Worm (Caenorhabditis elegans): ENCODE data around the gene srz-103.

Gene srz-103

ce11 chrV:16640366-16640765 lies 38.8 kb downstream of the srz-103 start:
- TF ChIP-seq tbx-8 (GFP tag; optimal IDR thresholded peaks at IDR 0.05) (no peak), elt-3 (tag; optimal IDR thresholded peaks at IDR 0.05) (no peak), nhr-2 (tag; optimal IDR thresholded peaks at IDR 0.05) (no peak), lin-32 (GFP tag; optimal IDR thresholded peaks at IDR 0.05) (no peak), sptf-1 (tag; optimal IDR thresholded peaks at IDR 0.05) (no peak), mls-2 (tag; optimal IDR thresholded peaks at IDR 0.05) (no peak)

DNA sequence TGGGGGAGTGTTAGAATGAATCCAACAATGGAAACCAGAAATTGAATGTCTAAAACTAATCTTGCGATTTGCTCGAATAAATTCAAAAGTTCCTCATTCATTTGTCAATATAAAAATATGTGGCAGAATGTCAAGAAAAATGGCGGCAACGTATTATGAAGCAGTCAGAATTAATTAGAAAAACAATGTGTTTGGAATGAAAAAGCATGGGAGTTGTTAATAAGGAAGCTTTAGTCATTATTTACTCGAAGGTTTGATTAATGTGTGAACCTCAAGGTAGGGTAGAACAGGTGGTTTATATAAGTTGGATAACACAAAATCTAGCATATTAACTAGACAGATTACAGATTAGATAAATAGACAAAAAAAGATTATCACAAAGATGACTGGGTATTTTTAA lies 40.9 kb downstream of the srz-103 start, which contains the start of gene srw-76:
Gene srw-76 (minus strand): TSS at position 101 of the 400 bp plus-strand sequence.
- TF ChIP-seq bed-3 (GFP tag; optimal IDR thresholded peaks at IDR 0.05) (no peak), ces-1 (GFP tag; optimal IDR thresholded peaks at IDR 0.05) (no peak), mls-2 (tag; optimal IDR thresholded peaks at IDR 0.05) (no peak), tbx-8 (GFP tag; optimal IDR thresholded peaks at IDR 0.05) (no peak), unc-39 (tag; optimal IDR thresholded peaks at IDR 0.05) (no peak), blmp-1 (tag; optimal IDR thresholded peaks at IDR 0.05) (no peak), unc-62 (GFP tag; optimal IDR thresholded peaks at IDR 0.05) (no peak), zip-8 (tag; optimal IDR thresholded peaks at IDR 0.05) (no peak), nhr-76 (tag; optimal IDR thresholded peaks at IDR 0.05) (no peak), nhr-12 (tag; optimal IDR thresholded peaks at IDR 0.05) (no peak), snpc-4 (tag; optimal IDR thresholded peaks at IDR 0.05) (no peak), lsy-2 (tag; optimal IDR thresholded peaks at IDR 0.05) (no peak), flh-1 (GFP tag; optimal IDR thresholded peaks at IDR 0.05) (no peak), ceh-83 (GFP tag; optimal IDR thresholded peaks at IDR 0.05) (no peak), hlh-1 (tag; optimal IDR thresholded peaks at IDR 0.05) (no peak), elt-1 (tag; optimal IDR thresholded peaks at IDR 0.05; ENCODE audit: borderline replicate concordance, insufficient read depth) (no peak), nhr-237 (tag; optimal IDR thresholded peaks at IDR 0.05) (no peak), cnd-1 (tag; optimal IDR thresholded peaks at IDR 0.05) (no peak), ham-2 (GFP tag; optimal IDR thresholded peaks at IDR 0.05) (no peak), drap-1 (GFP tag; optimal IDR thresholded peaks at IDR 0.05) (no peak)

DNA sequence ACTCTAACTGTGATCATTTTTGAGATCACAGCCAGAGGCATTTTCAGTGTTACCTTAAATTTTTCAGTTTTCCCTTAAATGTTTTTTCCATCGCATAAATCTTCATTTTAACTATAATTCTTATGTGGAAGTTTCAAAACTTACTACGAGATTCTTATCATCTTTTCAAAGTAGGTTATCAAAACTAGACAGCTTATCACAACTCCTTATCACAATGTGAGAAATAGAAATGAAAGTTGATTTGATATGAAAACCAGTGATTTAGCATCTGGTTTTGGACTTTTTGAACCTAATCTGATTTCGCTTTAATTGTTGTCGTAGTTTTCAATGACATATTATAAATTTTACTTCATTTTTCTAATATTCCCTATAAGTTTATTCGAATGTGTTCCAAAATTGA lies 43.2 kb downstream of the srz-103 start, which contains the start of gene mltn-11:
Gene mltn-11 (plus strand): TSS at position 276 of the 400 bp plus-strand sequence.
- TF ChIP-seq unc-62 (GFP tag; optimal IDR thresholded peaks at IDR 0.05) = no peak
- TF ChIP-seq elt-3 (tag; optimal IDR thresholded peaks at IDR 0.05) = no peak
- TF ChIP-seq sem-2 (GFP tag; optimal IDR thresholded peaks at IDR 0.05) = no peak
- no peak for TF ChIP-seq sptf-1 (tag; optimal IDR thresholded peaks at IDR 0.05)
- no peak for TF ChIP-seq blmp-1 (tag; optimal IDR thresholded peaks at IDR 0.05)
- no peak for TF ChIP-seq nhr-28 (tag; optimal IDR thresholded peaks at IDR 0.05)
- no peak for TF ChIP-seq drap-1 (GFP tag; optimal IDR thresholded peaks at IDR 0.05)
- no peak for TF ChIP-seq mep-1 (tag; optimal IDR thresholded peaks at IDR 0.05)
- TF ChIP-seq hlh-1 (tag; optimal IDR thresholded peaks at IDR 0.05) = no peak
- TF ChIP-seq nhr-76 (tag; optimal IDR thresholded peaks at IDR 0.05) = no peak
- no peak for TF ChIP-seq cnd-1 (tag; optimal IDR thresholded peaks at IDR 0.05)
- TF ChIP-seq tbx-8 (GFP tag; optimal IDR thresholded peaks at IDR 0.05) = no peak

ce11 chrV:16629600-16629999 lies 49.5 kb downstream of the srz-103 start, which contains the start of gene srd-21:
TSS of gene srd-21 (plus strand) at chrV:16629900.
- TF ChIP-seq bed-3 (GFP tag; optimal IDR thresholded peaks at IDR 0.05) = no peak
- TF ChIP-seq cnd-1 (tag; optimal IDR thresholded peaks at IDR 0.05) = no peak
- no peak for TF ChIP-seq zip-8 (tag; optimal IDR thresholded peaks at IDR 0.05)
- TF ChIP-seq nhr-2 (tag; optimal IDR thresholded peaks at IDR 0.05) = no peak
- no peak for TF ChIP-seq ceh-83 (GFP tag; optimal IDR thresholded peaks at IDR 0.05)
- TF ChIP-seq elt-3 (tag; optimal IDR thresholded peaks at IDR 0.05) = no peak
- no peak for TF ChIP-seq ceh-39 (tag; optimal IDR thresholded peaks at IDR 0.05)
- TF ChIP-seq flh-1 (GFP tag; optimal IDR thresholded peaks at IDR 0.05) = no peak
- TF ChIP-seq mep-1 (tag; optimal IDR thresholded peaks at IDR 0.05) = no peak
- no peak for TF ChIP-seq unc-39 (tag; optimal IDR thresholded peaks at IDR 0.05)
- TF ChIP-seq lin-13 (tag; optimal IDR thresholded peaks at IDR 0.05) = no peak
- TF ChIP-seq hlh-1 (tag; optimal IDR thresholded peaks at IDR 0.05) = no peak
- no peak for TF ChIP-seq sem-2 (GFP tag; optimal IDR thresholded peaks at IDR 0.05)
- TF ChIP-seq nhr-237 (tag; optimal IDR thresholded peaks at IDR 0.05) = no peak
- TF ChIP-seq ces-1 (GFP tag; optimal IDR thresholded peaks at IDR 0.05) = no peak
- no peak for TF ChIP-seq nhr-76 (tag; optimal IDR thresholded peaks at IDR 0.05)
- TF ChIP-seq ztf-11 (tag; optimal IDR thresholded peaks at IDR 0.05) = no peak
- no peak for TF ChIP-seq unc-62 (GFP tag; optimal IDR thresholded peaks at IDR 0.05)
- TF ChIP-seq nhr-12 (tag; optimal IDR thresholded peaks at IDR 0.05) = no peak
- no peak for TF ChIP-seq lsy-2 (tag; optimal IDR thresholded peaks at IDR 0.05)

- TF ChIP-seq sem-2 (GFP tag; optimal IDR thresholded peaks at IDR 0.05) (no peak), nhr-237 (tag; optimal IDR thresholded peaks at IDR 0.05) (no peak), tbx-8 (GFP tag; optimal IDR thresholded peaks at IDR 0.05) (no peak), lin-32 (GFP tag; optimal IDR thresholded peaks at IDR 0.05) (no peak), zip-8 (tag; optimal IDR thresholded peaks at IDR 0.05) (no peak), mep-1 (tag; optimal IDR thresholded peaks at IDR 0.05) (no peak), elt-3 (tag; optimal IDR thresholded peaks at IDR 0.05) (no peak), ceh-43 (GFP tag; optimal IDR thresholded peaks at IDR 0.05) (no peak), M03D4.4 (tag; optimal IDR thresholded peaks at IDR 0.05) (no peak), elt-1 (tag; optimal IDR thresholded peaks at IDR 0.05; ENCODE audit: borderline replicate concordance, insufficient read depth) (no peak)
Measured at ce11 chrV:16628991-16629390, 50.1 kb downstream of the srz-103 start, which contains the start of gene W06G6.2. TSS of gene W06G6.2 (plus strand) at chrV:16629291.

All from whole organism, mixed stage, embryonic.